Fruit fly (Drosophila melanogaster) whole organism, pupa: ENCODE measurements around the gene vnd.
"Not testable (repeated sequence)": the region's sequence is repeated elsewhere in the genome, so short reads cannot be mapped to it uniquely, and the experiment has no call there.

Experiments used
- CG10348 ChIP-seq: fragments of 200-800 bp; sonication (Bioruptor generic); IDR thresholded peaks from 2 replicates; pipeline ENCODE4 v1.3.6; 2022; ENCODE audit warnings: missing biosample characterization, missing genetic modification characterization
- CG12605 ChIP-seq: fragments of 200-800 bp; sonication (Bioruptor generic); IDR thresholded peaks from 2 replicates; pipeline ENCODE4 v1.3.6; 2022; ENCODE audit warnings: missing biosample characterization, missing genetic modification characterization
- CG15710 ChIP-seq: fragments of 200-800 bp; sonication (Bioruptor generic); optimal IDR thresholded peaks from 2 replicates; lab custom pipeline; 2018; ENCODE audit warnings: missing biosample characterization, mild to moderate bottlenecking, missing genetic modification characterization, moderate library complexity
- CG34367 ChIP-seq: fragments of 200-800 bp; sonication (Bioruptor generic); optimal IDR thresholded peaks from 2 replicates; lab custom pipeline; 2018; ENCODE audit warnings: missing biosample characterization, mild to moderate bottlenecking, missing genetic modification characterization
- CG4496 ChIP-seq: fragments of 200-800 bp; sonication (Bioruptor generic); IDR thresholded peaks from 3 replicates; pipeline ENCODE4 v1.3.6; 2022; ENCODE audit warnings: missing biosample characterization, missing genetic modification characterization
- CG9948 ChIP-seq: fragments of 200-800 bp; sonication (Bioruptor generic); optimal IDR thresholded peaks from 2 replicates; lab custom pipeline; 2018; ENCODE audit warnings: missing biosample characterization, mild to moderate bottlenecking, missing genetic modification characterization, moderate library complexity
- EcR ChIP-seq: fragments of 200-800 bp; sonication (Bioruptor generic); optimal IDR thresholded peaks from 3 replicates; lab custom pipeline; 2019; ENCODE audit warnings: missing biosample characterization, missing genetic modification characterization, mild to moderate bottlenecking, moderate library complexity, missing genetic modification reagents
- Ets98B ChIP-seq: fragments of 200-800 bp; sonication (Bioruptor generic); IDR thresholded peaks from 2 replicates; pipeline ENCODE4 v1.3.6; 2022; ENCODE audit warnings: missing biosample characterization, missing genetic modification characterization
- Pif1A ChIP-seq: fragments of 200-800 bp; sonication (Bioruptor generic); optimal IDR thresholded peaks from 3 replicates; lab custom pipeline; 2016; ENCODE audit warnings: missing biosample characterization, missing genetic modification characterization
- fd96Ca ChIP-seq: fragments of 200-800 bp; sonication (Bioruptor generic); IDR thresholded peaks from 3 replicates; pipeline ENCODE4 v1.3.6; 2022; ENCODE audit warnings: missing biosample characterization, missing genetic modification characterization

Gene vnd

dm6 chrX:644461-644860 lies 62.5 kb downstream of the vnd start, which contains the start of gene CG13367:
CG13367 (plus strand) TSS chrX:644761.
- not testable (repeated sequence) for TF ChIP-seq CG10348; CG15710 (tag; lab: Kevin White, UChicago); CG9948 (tag; lab: Kevin White, UChicago)

DNA sequence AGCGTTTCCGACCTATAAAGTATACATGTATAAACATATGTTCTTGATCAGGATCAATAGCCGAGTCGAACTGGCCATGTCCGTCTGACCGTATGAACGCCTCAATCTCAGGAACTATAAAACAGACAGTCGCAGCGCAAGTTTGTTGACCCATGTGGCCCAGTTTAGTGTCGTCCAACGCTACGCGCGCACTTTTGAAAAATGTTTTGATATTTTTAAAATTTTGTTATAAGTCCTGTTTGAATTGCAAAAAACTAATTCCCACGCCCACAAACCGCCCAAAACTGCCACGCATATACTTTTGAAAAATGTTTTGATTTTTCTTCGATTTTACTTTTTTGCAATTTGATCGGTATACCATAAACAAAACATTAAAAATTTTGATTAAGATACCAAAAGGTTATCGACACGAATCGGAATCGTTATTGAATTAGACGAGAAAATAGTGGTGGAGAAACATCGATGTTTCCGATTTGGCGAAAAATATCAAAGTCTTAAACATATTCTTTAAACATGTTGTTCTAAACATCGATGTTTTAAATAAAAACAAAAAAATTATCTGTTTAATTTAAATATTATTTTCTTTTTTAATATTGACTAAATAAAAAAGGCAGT lies 64.6 kb downstream of the vnd start:
- 0 out of 2 replicates have a peak, but pooled peaks have one; percentile 9 for TF ChIP-seq CG12605 (GFP tag; lab: Robert Waterston, UW)
- no peak for TF ChIP-seq CG34367 (tag; lab: Kevin White, UChicago)
- no peak for TF ChIP-seq CG9948 (tag; lab: Kevin White, UChicago)
- no peak for TF ChIP-seq CG15710 (tag; lab: Kevin White, UChicago)
- TF ChIP-seq EcR (GFP tag; lab: Kevin White, UChicago): peak; percentile 92
- TF ChIP-seq Ets98B (GFP tag; lab: Robert Waterston, UW): no peak
- no peak for TF ChIP-seq fd96Ca

- peak; percentile 17; the same call in 1 of the 2 replicates for TF ChIP-seq Ets98B (GFP tag; lab: Robert Waterston, UW)
- no peak for TF ChIP-seq Pif1A (GFP tag; lab: Kevin White, UChicago)
- peak; percentile 16 for TF ChIP-seq EcR (GFP tag; lab: Kevin White, UChicago)
- no peak for TF ChIP-seq CG4496 (GFP tag; lab: Robert Waterston, UW)
Observed at dm6 chrX:647056-647627, 65.2 kb downstream of the vnd start, which contains the start of gene Roc1a. Roc1a (plus strand) TSS chrX:647304.
